Fruit fly (Drosophila melanogaster): ENCODE measurements around the gene CG7560.

DNA sequence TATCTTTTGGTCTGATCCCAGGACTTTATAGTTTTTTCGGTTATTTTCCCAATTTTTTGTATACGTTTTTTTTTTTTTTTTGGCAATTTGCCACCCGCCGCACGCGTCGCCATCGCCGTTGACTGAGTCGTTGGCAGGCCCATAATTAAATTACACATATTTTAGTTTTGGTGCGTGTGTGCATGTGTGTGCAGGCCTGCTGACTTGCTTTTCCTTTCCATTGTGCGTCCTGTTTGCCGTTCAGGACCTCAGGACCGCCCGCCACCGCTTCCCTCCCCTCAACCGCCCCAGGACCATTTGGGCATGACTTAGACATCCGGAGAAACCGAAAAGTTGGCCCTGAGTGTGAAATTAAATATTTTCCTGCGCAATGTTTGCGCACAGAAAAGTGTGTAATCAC, 4.0 kb upstream of the CG7560 start:
- TF ChIP-seq insv (optimal IDR thresholded peaks at IDR 0.05): no peak
- no peak for TF ChIP-seq Sin3A (optimal IDR thresholded peaks at IDR 0.05)
- TF ChIP-seq psq (optimal IDR thresholded peaks at IDR 0.05): no peak
- no peak for TF ChIP-seq h (optimal IDR thresholded peaks at IDR 0.05)
- TF ChIP-seq ttk (optimal IDR thresholded peaks at IDR 0.05): no peak
- no peak for TF ChIP-seq Myc (optimal IDR thresholded peaks at IDR 0.05)
